Fruit fly (Drosophila melanogaster): Measurements from ENCODE around the gene CG31751.

The CG31751 gene

dm6 chr2L:18707844-18708238 is 30.8 kb downstream of the CG31751 start (continued):
- TF ChIP-seq phol (tag; optimal IDR thresholded peaks at IDR 0.05) (no peak), CG15073 (GFP tag; optimal IDR thresholded peaks at IDR 0.05) (peak; percentile 100), CG15479 (GFP tag; optimal IDR thresholded peaks at IDR 0.05) (no peak), crol (GFP tag; IDR thresholded peaks at IDR 0.05) (no peak), Sry-β (GFP tag; optimal IDR thresholded peaks at IDR 0.05) (no peak), Hr39 (optimal IDR thresholded peaks at IDR 0.05) (no peak), nau (GFP tag; optimal IDR thresholded peaks at IDR 0.05) (no peak), CG3281 (GFP tag; optimal IDR thresholded peaks at IDR 0.05) (peak; percentile 30), knrl (GFP tag; IDR thresholded peaks at IDR 0.05; ENCODE audit: partially characterized antibody) (no peak), mam (GFP tag; optimal IDR thresholded peaks at IDR 0.05) (peak; percentile 44), D19A (tag; optimal IDR thresholded peaks at IDR 0.05) (no peak), rib (GFP tag; IDR thresholded peaks at IDR 0.05) (no peak), Dad (GFP tag; optimal IDR thresholded peaks at IDR 0.05) (no peak), GATAe (GFP tag; conservative IDR thresholded peaks at IDR 0.05) (no peak), gsb (GFP tag; IDR thresholded peaks at IDR 0.05) (no peak), CG17359 (tag; optimal IDR thresholded peaks at IDR 0.05) (peak; percentile 37), CG6813 (GFP tag; optimal IDR thresholded peaks at IDR 0.05) (no peak), lilli (GFP tag; optimal IDR thresholded peaks at IDR 0.05) (peak; percentile 41), B-H1 (GFP tag; IDR thresholded peaks at IDR 0.05) (no peak; the same call in 2 of the 3 replicates), PHDP (tag; optimal IDR thresholded peaks at IDR 0.05) (peak; percentile 39), CG10431 (GFP tag; optimal IDR thresholded peaks at IDR 0.05) (no peak), Optix (GFP tag; IDR thresholded peaks at IDR 0.05) (no peak), CG8290 (GFP tag; optimal IDR thresholded peaks at IDR 0.05) (no peak), CG8290 (tag; optimal IDR thresholded peaks at IDR 0.05) (no peak), CG2678 (tag; optimal IDR thresholded peaks at IDR 0.05) (peak; percentile 20), CG11696 (GFP tag; IDR thresholded peaks at IDR 0.05) (no peak), tna (GFP tag; IDR thresholded peaks at IDR 0.05; ENCODE audit: partially characterized antibody) (no peak), pnt (GFP tag; optimal IDR thresholded peaks at IDR 0.05) (no peak), onecut (GFP tag; IDR thresholded peaks at IDR 0.05) (no peak), CG17912 (GFP tag; optimal IDR thresholded peaks at IDR 0.05) (no peak), CG13894 (tag; optimal IDR thresholded peaks at IDR 0.05) (no peak), mld (GFP tag; IDR thresholded peaks at IDR 0.05; ENCODE audit: partially characterized antibody) (no peak), abd-A (tag; optimal IDR thresholded peaks at IDR 0.05) (no peak), Sry-δ (GFP tag; optimal IDR thresholded peaks at IDR 0.05) (no peak), lbe (GFP tag; optimal IDR thresholded peaks at IDR 0.05) (peak; percentile 7), ci (GFP tag; IDR thresholded peaks at IDR 0.05) (peak; percentile 50; the same call in 2 of the 3 replicates), CG17385 (GFP tag; optimal IDR thresholded peaks at IDR 0.05) (no peak), CG3726 (GFP tag; IDR thresholded peaks at IDR 0.05) (no peak), sisA (GFP tag; IDR thresholded peaks at IDR 0.05) (no peak; the same call in 1 of the 2 replicates), cwo (GFP tag; optimal IDR thresholded peaks at IDR 0.05) (peak; percentile 53), CG8924 (tag; optimal IDR thresholded peaks at IDR 0.05) (no peak), CG14667 (GFP tag; IDR thresholded peaks at IDR 0.05) (no peak), sqz (GFP tag; optimal IDR thresholded peaks at IDR 0.05) (no peak), unpg (GFP tag; optimal IDR thresholded peaks at IDR 0.05) (no peak), sd (tag; optimal IDR thresholded peaks at IDR 0.05) (no peak), CG10543 (GFP tag; optimal IDR thresholded peaks at IDR 0.05) (no peak), CG9932 (GFP tag; IDR thresholded peaks at IDR 0.05) (peak; percentile 53), Poxn (GFP tag; IDR thresholded peaks at IDR 0.05) (no peak), run (tag; optimal IDR thresholded peaks at IDR 0.05) (no peak), CG15269 (tag; optimal IDR thresholded peaks at IDR 0.05) (no peak), vfl (GFP tag; optimal IDR thresholded peaks at IDR 0.05) (peak; percentile 16), sens (GFP tag) (peak; percentile 85)

All from whole organism, embryonic.